Worm (Caenorhabditis elegans) whole organism, dauer: ENCODE data around the gene JC8.4.

ENCODE experiments used
- unc-62 ChIP-seq: sonication (generic microtip); optimal IDR thresholded peaks from 2 replicates; lab custom pipeline; 2017; ENCODE audit warnings: missing biosample characterization, missing genetic modification reagents, missing genetic modification characterization

The JC8.4 gene

ce11 chrIV:13243375-13243774 lies at the start of gene JC8.4:
Gene JC8.4 (plus strand): TSS chrIV:13243675.
- TF ChIP-seq unc-62 (GFP tag; lab: Kevin White, UChicago), result no peak

- no peak for TF ChIP-seq unc-62 (GFP tag; lab: Kevin White, UChicago)
Observed at ce11 chrIV:13197282-13197681, 46.2 kb upstream of the JC8.4 start, which contains the start of gene C48D1.1. Gene C48D1.1 (minus strand): TSS chrIV:13197382.

ce11 chrIV:13204037-13204436 lies 39.4 kb upstream of the JC8.4 start, which contains the start of gene ced-3:
Gene ced-3 (minus strand): TSS chrIV:13204137.
- no peak for TF ChIP-seq unc-62 (GFP tag; lab: Kevin White, UChicago)

ce11 chrIV:13205891-13206290 lies 37.6 kb upstream of the JC8.4 start:
- no peak for TF ChIP-seq unc-62 (GFP tag; lab: Kevin White, UChicago)

- no peak for TF ChIP-seq unc-62 (GFP tag; lab: Kevin White, UChicago)
Observed at ce11 chrIV:13209566-13209965, 33.9 kb upstream of the JC8.4 start, which contains the start of gene C48D1.9. Gene C48D1.9 (minus strand): TSS chrIV:13209666.

- no peak for TF ChIP-seq unc-62 (GFP tag; lab: Kevin White, UChicago)
Observed at ce11 chrIV:13214466-13214865, 29.0 kb upstream of the JC8.4 start, which contains the start of gene cho-1. Gene cho-1 (minus strand): TSS chrIV:13214566.

ce11 chrIV:13220594-13220993 lies 22.9 kb upstream of the JC8.4 start:
- TF ChIP-seq unc-62 (GFP tag; lab: Kevin White, UChicago), result no peak

- TF ChIP-seq unc-62 (GFP tag; lab: Kevin White, UChicago), result no peak
Observed at ce11 chrIV:13221657-13222056, 21.8 kb upstream of the JC8.4 start, which contains the start of gene C48D1.5. Gene C48D1.5 (plus strand): TSS chrIV:13221957.

- no peak for TF ChIP-seq unc-62 (GFP tag; lab: Kevin White, UChicago)
Observed at ce11 chrIV:13231393-13231792, 12.1 kb upstream of the JC8.4 start.

ce11 chrIV:13236485-13236884 lies 7.0 kb upstream of the JC8.4 start, which contains the start of gene pwp-1:
Gene pwp-1 (minus strand): TSS chrIV:13236585.
- TF ChIP-seq unc-62 (GFP tag; lab: Kevin White, UChicago), result no peak

- no peak for TF ChIP-seq unc-62 (GFP tag; lab: Kevin White, UChicago)
Observed at ce11 chrIV:13238943-13239861, 4.3 kb upstream of the JC8.4 start, which contains the start of gene tag-115. Gene tag-115 (minus strand): TSS chrIV:13239414.

ce11 chrIV:13240078-13240841 lies 3.2 kb upstream of the JC8.4 start, which contains the start of gene rpl-12:
Gene rpl-12 (minus strand): TSS chrIV:13240651.
- no peak for TF ChIP-seq unc-62 (GFP tag; lab: Kevin White, UChicago)

- TF ChIP-seq unc-62 (GFP tag; lab: Kevin White, UChicago), result no peak
Observed at ce11 chrIV:13240842-13241143, 2.7 kb upstream of the JC8.4 start, which contains the start of gene lin-54. Gene lin-54 (plus strand): TSS chrIV:13241044.

- TF ChIP-seq unc-62 (GFP tag; lab: Kevin White, UChicago), result no peak
Observed at ce11 chrIV:13241340-13241739, 2.1 kb upstream of the JC8.4 start.

- no peak for TF ChIP-seq unc-62 (GFP tag; lab: Kevin White, UChicago)
Observed at ce11 chrIV:13244024-13244423, 549 bp downstream of the JC8.4 start, which contains the start of gene cox-11. Gene cox-11 (plus strand): TSS chrIV:13244324.

ce11 chrIV:13246961-13247360 lies 3.5 kb downstream of the JC8.4 start, which contains the start of gene JC8.7:
Gene JC8.7 (plus strand): TSS chrIV:13247261.
- no peak for TF ChIP-seq unc-62 (GFP tag; lab: Kevin White, UChicago)
